Worm (Caenorhabditis elegans) whole organism, L4 larva: ENCODE data around the gene bpnt-1.

Source experiments
- D1046.2 ChIP-seq: fragments of 200-800 bp; sonication (Bioruptor generic); IDR thresholded peaks from 2 replicates; pipeline ENCODE4 v1.3.6; 2022; ENCODE audit warnings: missing genetic modification characterization, missing compliant biosample characterization
- F10B5.3 ChIP-seq: sonication (generic microtip); optimal IDR thresholded peaks from 2 replicates; lab custom pipeline; 2016; ENCODE audit warnings: mild to moderate bottlenecking, missing genetic modification characterization, missing compliant biosample characterization
- F26F4.8 ChIP-seq: fragments of 200-800 bp; sonication (Bioruptor generic); conservative IDR thresholded peaks from 2 replicates; pipeline ENCODE4 v1.3.6; 2022; ENCODE audit warnings: missing genetic modification characterization, missing compliant biosample characterization
- F37D6.2 ChIP-seq: sonication (generic microtip); optimal IDR thresholded peaks from 2 replicates; lab custom pipeline; 2016; ENCODE audit warnings: mild to moderate bottlenecking, missing genetic modification characterization, missing compliant biosample characterization
- F49E8.2 ChIP-seq: sonication (generic microtip); optimal IDR thresholded peaks from 2 replicates; lab custom pipeline; 2016; ENCODE audit warnings: missing compliant biosample characterization, mild to moderate bottlenecking, missing genetic modification characterization, borderline replicate concordance
- Y105C5A.15 ChIP-seq: fragments of 200-800 bp; sonication (Bioruptor generic); IDR thresholded peaks from 2 replicates; pipeline ENCODE4 v1.3.6; 2022; ENCODE audit warnings: missing genetic modification characterization, missing compliant biosample characterization
- ZK337.2 ChIP-seq: fragments of 200-800 bp; sonication (Bioruptor generic); IDR thresholded peaks from 2 replicates; pipeline ENCODE4 v1.3.6; 2022; ENCODE audit warnings: missing genetic modification reagents, missing genetic modification characterization, missing compliant biosample characterization
- aha-1 ChIP-seq: fragments of 150-350 bp; peaks from one replicate; lab custom pipeline; 2014; ENCODE audit warnings: missing biosample characterization, missing genetic modification characterization
- arid-1 ChIP-seq: fragments of 200-800 bp; sonication (Bioruptor generic); conservative IDR thresholded peaks from 2 replicates; pipeline ENCODE4 v1.3.6; 2022; ENCODE audit warnings: missing genetic modification reagents, missing genetic modification characterization, missing compliant biosample characterization
- ceh-28 ChIP-seq: fragments of 150-350 bp; optimal IDR thresholded peaks from 2 replicates; lab custom pipeline; 2014; ENCODE audit warnings: missing biosample characterization, missing genetic modification reagents, missing genetic modification characterization
- ceh-44 ChIP-seq: fragments of 200-800 bp; sonication (Bioruptor generic); IDR thresholded peaks from 2 replicates; pipeline ENCODE4 v1.3.6; 2022; ENCODE audit warnings: missing genetic modification reagents, missing genetic modification characterization, missing compliant biosample characterization
- ceh-62 ChIP-seq: sonication (generic microtip); optimal IDR thresholded peaks from 2 replicates; lab custom pipeline; 2017; ENCODE audit warnings: missing biosample characterization, missing genetic modification characterization
- ctbp-1 ChIP-seq: fragments of 200-800 bp; sonication (Bioruptor generic); IDR thresholded peaks from 2 replicates; pipeline ENCODE4 v1.3.6; 2022; ENCODE audit warnings: missing genetic modification reagents, missing genetic modification characterization, missing compliant biosample characterization
- dmd-6 ChIP-seq: fragments of 200-800 bp; sonication (Bioruptor generic); IDR thresholded peaks from 2 replicates; pipeline ENCODE4 v1.3.6; 2022; ENCODE audit warnings: missing genetic modification reagents, missing genetic modification characterization, missing compliant biosample characterization
- dmd-9 ChIP-seq: fragments of 200-800 bp; sonication (Bioruptor generic); IDR thresholded peaks from 2 replicates; pipeline ENCODE4 v1.3.6; 2022; ENCODE audit warnings: missing genetic modification reagents, missing genetic modification characterization, missing compliant biosample characterization
- dve-1 ChIP-seq: sonication (generic microtip); optimal IDR thresholded peaks from 2 replicates; lab custom pipeline; 2017; ENCODE audit warnings: antibody characterized with exemption, mild to moderate bottlenecking, missing genetic modification characterization, missing compliant biosample characterization; ENCODE audit not compliant: insufficient read depth
- egl-27 ChIP-seq: sonication (generic microtip); optimal IDR thresholded peaks from 3 replicates; lab custom pipeline; 2017; ENCODE audit warnings: missing biosample characterization, missing genetic modification reagents, missing genetic modification characterization
- fkh-10 ChIP-seq: fragments of 150-350 bp; optimal IDR thresholded peaks from 2 replicates; lab custom pipeline; 2014; ENCODE audit warnings: missing biosample characterization, missing genetic modification reagents, missing genetic modification characterization
- fos-1 ChIP-seq: fragments of 150-350 bp; optimal IDR thresholded peaks from 2 replicates; lab custom pipeline; 2014; ENCODE audit warnings: missing biosample characterization, missing genetic modification characterization
- hif-1 ChIP-seq, 2 experiments: sonication (generic microtip); optimal IDR thresholded peaks; 2 replicates each; lab custom pipeline; 2016 to 2017; ENCODE audit warnings: missing compliant biosample characterization in 2 of 2, missing genetic modification characterization in 2 of 2, missing genetic modification reagents in 2 of 2, missing genotype in 2 of 2, mild to moderate bottlenecking in 1 of 2
- hlh-11 ChIP-seq: fragments of 200-800 bp; sonication (Bioruptor generic); optimal IDR thresholded peaks from 2 replicates; lab custom pipeline; 2018; ENCODE audit warnings: mild to moderate bottlenecking, missing genetic modification characterization, missing compliant biosample characterization
- hlh-30 ChIP-seq: sonication (generic microtip); optimal IDR thresholded peaks from 2 replicates; lab custom pipeline; 2017; ENCODE audit warnings: antibody characterized with exemption, mild to moderate bottlenecking, missing genetic modification characterization, missing compliant biosample characterization; ENCODE audit not compliant: insufficient read depth
- lin-38 ChIP-seq: fragments of 200-800 bp; sonication (Bioruptor generic); IDR thresholded peaks from 2 replicates; pipeline ENCODE4 v1.3.6; 2022; ENCODE audit warnings: missing genetic modification reagents, missing genetic modification characterization, missing compliant biosample characterization
- lin-39 ChIP-seq: fragments of 150-350 bp; optimal IDR thresholded peaks from 2 replicates; lab custom pipeline; 2014; ENCODE audit warnings: missing biosample characterization, missing genetic modification reagents, missing genetic modification characterization
- madf-5 ChIP-seq, 2 experiments: fragments of 200-800 bp; sonication (Bioruptor generic); IDR thresholded peaks; 2 replicates each; pipeline ENCODE4 v1.3.6; 2022; ENCODE audit warnings: missing compliant biosample characterization in 2 of 2, missing genetic modification characterization in 2 of 2
- mdt-29 ChIP-seq: fragments of 200-800 bp; sonication (Bioruptor generic); IDR thresholded peaks from 2 replicates; pipeline ENCODE4 v1.3.6; 2022; ENCODE audit warnings: missing genetic modification reagents, missing genetic modification characterization, missing compliant biosample characterization
- nhr-111 ChIP-seq: fragments of 200-800 bp; sonication (Bioruptor generic); optimal IDR thresholded peaks from 2 replicates; lab custom pipeline; 2018; ENCODE audit warnings: mild to moderate bottlenecking, missing genetic modification characterization, missing compliant biosample characterization
- nhr-237 ChIP-seq: sonication (generic microtip); optimal IDR thresholded peaks from 2 replicates; lab custom pipeline; 2017; ENCODE audit warnings: missing biosample characterization, missing genetic modification characterization
- nhr-48 ChIP-seq: sonication (generic microtip); optimal IDR thresholded peaks from 2 replicates; lab custom pipeline; 2016; ENCODE audit warnings: mild to moderate bottlenecking, missing genetic modification characterization, missing compliant biosample characterization
- pha-4 ChIP-seq, 2 experiments: fragments of 150-350 bp in 1 of 2; fragments of 200-800 bp in 1 of 2; sonication (Bioruptor generic) in 1 of 2; IDR thresholded peaks in 1 of 2; optimal IDR thresholded peaks in 1 of 2; 2 replicates each; pipeline versions ENCODE4 v1.3.6 to Lab custom; 2014 to 2022; ENCODE audit warnings: missing genetic modification characterization in 2 of 2, missing genetic modification reagents in 2 of 2, missing biosample characterization in 1 of 2, missing compliant biosample characterization in 1 of 2
- php-3 ChIP-seq: fragments of 200-800 bp; sonication (Bioruptor generic); IDR thresholded peaks from 2 replicates; pipeline ENCODE4 v1.3.6; 2022; ENCODE audit warnings: missing genetic modification reagents, missing genetic modification characterization, missing compliant biosample characterization
- pqm-1 ChIP-seq: sonication (generic microtip); optimal IDR thresholded peaks from 2 replicates; lab custom pipeline; 2017; ENCODE audit warnings: missing biosample characterization, missing genetic modification characterization
- saeg-2 ChIP-seq: fragments of 200-800 bp; sonication (Bioruptor generic); IDR thresholded peaks from 2 replicates; pipeline ENCODE4 v1.3.6; 2022; ENCODE audit warnings: missing genetic modification reagents, missing genetic modification characterization, missing compliant biosample characterization
- set-16 ChIP-seq: fragments of 200-800 bp; sonication (Bioruptor generic); IDR thresholded peaks from 2 replicates; pipeline ENCODE4 v1.3.6; 2022; ENCODE audit warnings: missing genetic modification reagents, missing genetic modification characterization, missing compliant biosample characterization
- snpc-4 ChIP-seq: fragments of 150-350 bp; optimal IDR thresholded peaks from 2 replicates; lab custom pipeline; 2014; ENCODE audit warnings: missing biosample characterization, missing genetic modification characterization
- spr-3 ChIP-seq: fragments of 200-800 bp; sonication (Bioruptor generic); optimal IDR thresholded peaks from 2 replicates; lab custom pipeline; 2018; ENCODE audit warnings: mild to moderate bottlenecking, missing genetic modification characterization, missing compliant biosample characterization
- tra-1 ChIP-seq: fragments of 200-800 bp; sonication (Bioruptor generic); IDR thresholded peaks from 2 replicates; pipeline ENCODE4 v1.3.6; 2022; ENCODE audit warnings: missing genetic modification reagents, missing genetic modification characterization, missing compliant biosample characterization
- unc-130 ChIP-seq: sonication (generic microtip); optimal IDR thresholded peaks from 2 replicates; lab custom pipeline; 2016; ENCODE audit warnings: missing genetic modification reagents, missing genetic modification characterization, missing compliant biosample characterization
- zfp-2 ChIP-seq: sonication (generic microtip); optimal IDR thresholded peaks from 2 replicates; lab custom pipeline; 2016; ENCODE audit warnings: mild to moderate bottlenecking, missing genetic modification characterization, missing compliant biosample characterization
- zfp-3 ChIP-seq: fragments of 200-800 bp; sonication (Bioruptor generic); conservative IDR thresholded peaks from 2 replicates; pipeline ENCODE4 v1.3.6; 2022; ENCODE audit warnings: missing genetic modification reagents, missing genetic modification characterization, missing compliant biosample characterization

Gene bpnt-1

ce11 chrII:4372406-4372805, 47.6 kb upstream of the bpnt-1 start, which contains the start of gene paic-1 (continued):
- no peak for TF ChIP-seq saeg-2
- TF ChIP-seq ZK337.2 (GFP tag; lab: Robert Waterston, UW): no peak
- no peak for TF ChIP-seq tra-1 (GFP tag; lab: Robert Waterston, UW)
- TF ChIP-seq dve-1 (tag; lab: Kevin White, UChicago): peak; percentile 30

ce11 chrII:4372867-4373397, 47.1 kb upstream of the bpnt-1 start:
- TF ChIP-seq F26F4.8 (GFP tag; lab: Robert Waterston, UW) (0 out of 2 replicates have a peak, but pooled peaks have one; percentile 23), set-16 (GFP tag; lab: Robert Waterston, UW) (peak; percentile 81), fkh-10 (GFP tag; lab: Kevin White, UChicago) (no peak), D1046.2 (GFP tag; lab: Robert Waterston, UW) (0 out of 2 replicates have a peak, but pooled peaks have one; percentile 54), dmd-9 (GFP tag; lab: Robert Waterston, UW) (0 out of 2 replicates have a peak, but pooled peaks have one; percentile 61), dmd-6 (GFP tag; lab: Robert Waterston, UW) (no peak), aha-1 (tag; lab: Kevin White, UChicago) (peak; percentile 70)

ce11 chrII:4374885-4375284, 45.2 kb upstream of the bpnt-1 start:
- no peak for TF ChIP-seq zfp-3 (GFP tag; lab: Robert Waterston, UW)
- TF ChIP-seq D1046.2 (GFP tag; lab: Robert Waterston, UW): 0 out of 2 replicates have a peak, but pooled peaks have one; percentile 29
- TF ChIP-seq, all 104 proteins: peak for 1

- TF ChIP-seq snpc-4 (tag; lab: Kevin White, UChicago) (no peak), php-3 (GFP tag; lab: Robert Waterston, UW) (peak; percentile 57; the same call in 1 of the 2 replicates), F26F4.8 (GFP tag; lab: Robert Waterston, UW) (no peak), mdt-29 (peak; percentile 53; the same call in 1 of the 2 replicates), nhr-48 (tag; lab: Kevin White, UChicago) (peak; percentile 77), dmd-9 (GFP tag; lab: Robert Waterston, UW) (peak; percentile 87), ZK337.2 (GFP tag; lab: Robert Waterston, UW) (0 out of 2 replicates have a peak, but pooled peaks have one; percentile 19), hlh-30 (tag; lab: Kevin White, UChicago) (peak; percentile 92), nhr-111 (GFP tag; lab: Kevin White, UChicago) (no peak), spr-3 (GFP tag; lab: Kevin White, UChicago) (peak; percentile 90), ceh-28 (tag; lab: Kevin White, UChicago) (peak; percentile 71), ceh-62 (tag; lab: Kevin White, UChicago) (no peak), F37D6.2 (tag; lab: Kevin White, UChicago) (peak; percentile 87), egl-27 (tag; lab: Kevin White, UChicago) (no peak), madf-5 (GFP tag; IDR thresholded peaks at IDR 0.05; lab: Robert Waterston, UW) (peak in 1 of 2 experiments; percentile 93; a peak in 2 of 4 replicates), zfp-2 (peak; percentile 76), ctbp-1 (peak; percentile 93), hlh-11 (peak; percentile 99), lin-39 (tag; lab: Kevin White, UChicago) (no peak), Y105C5A.15 (no peak), arid-1 (GFP tag; lab: Robert Waterston, UW) (peak; percentile 86), lin-38 (GFP tag; lab: Robert Waterston, UW) (peak; percentile 95), F10B5.3 (tag; lab: Kevin White, UChicago) (peak; percentile 1), ceh-44 (GFP tag; lab: Robert Waterston, UW) (peak; percentile 77), fos-1 (tag; lab: Kevin White, UChicago) (no peak), pha-4 (GFP tag; IDR thresholded peaks at IDR 0.05; lab: Robert Waterston, UW) (peak; percentile 97), pha-4 (tag; optimal IDR thresholded peaks at IDR 0.05; lab: Kevin White, UChicago) (peak; percentile 76), unc-130 (GFP tag; lab: Kevin White, UChicago) (no peak), nhr-237 (tag; lab: Kevin White, UChicago) (peak; percentile 28), F49E8.2 (tag; lab: Kevin White, UChicago) (no peak), pqm-1 (tag; lab: Kevin White, UChicago) (peak; percentile 11), hif-1 (tag; optimal IDR thresholded peaks at IDR 0.05; lab: Kevin White, UChicago) (peak; percentile 20 to 95)
Measured at ce11 chrII:4376295-4377172, 43.5 kb upstream of the bpnt-1 start, which contains the start of gene ntl-2. Gene ntl-2, minus strand, starts transcription at chrII:4376465.
